Worm (Caenorhabditis elegans) whole organism, L1 larva: ENCODE measurements around the gene clec-165.
A peak's percentile ranks its signal among the peaks of the same experiment; 100 is the strongest.

Experiments used
- C16A3.4 ChIP-seq: fragments of 150-350 bp; optimal IDR thresholded peaks from 2 replicates; lab custom pipeline; 2014; ENCODE audit warnings: missing biosample characterization, missing genetic modification characterization
- F16B12.6 ChIP-seq: fragments of 150-350 bp; optimal IDR thresholded peaks from 2 replicates; lab custom pipeline; 2014; ENCODE audit warnings: missing biosample characterization, missing genetic modification characterization
- Y116A8C.19 ChIP-seq: sonication (generic microtip); optimal IDR thresholded peaks from 2 replicates; lab custom pipeline; 2016; ENCODE audit warnings: missing compliant biosample characterization, missing genetic modification characterization, borderline replicate concordance
- aha-1 ChIP-seq: fragments of 150-350 bp; optimal IDR thresholded peaks from 2 replicates; lab custom pipeline; 2014; ENCODE audit warnings: missing biosample characterization, missing genetic modification characterization
- alr-1 ChIP-seq: fragments of 200-800 bp; sonication (Bioruptor generic); optimal IDR thresholded peaks from 2 replicates; lab custom pipeline; 2018; ENCODE audit warnings: borderline replicate concordance, mild to moderate bottlenecking, missing genetic modification characterization, missing compliant biosample characterization
- aly-2 ChIP-seq: fragments of 150-350 bp; optimal IDR thresholded peaks from 2 replicates; lab custom pipeline; 2014; ENCODE audit warnings: missing biosample characterization, missing genetic modification characterization
- ama-1 ChIP-seq: fragments of 150-350 bp; optimal IDR thresholded peaks from 2 replicates; lab custom pipeline; 2014
- ceh-63 ChIP-seq: fragments of 200-800 bp; sonication (Bioruptor generic); optimal IDR thresholded peaks from 2 replicates; lab custom pipeline; 2018; ENCODE audit warnings: mild to moderate bottlenecking, missing genetic modification characterization, missing compliant biosample characterization
- ceh-88 ChIP-seq: fragments of 200-800 bp; sonication (Bioruptor generic); IDR thresholded peaks from 2 replicates; pipeline ENCODE4 v1.3.6; 2022; ENCODE audit warnings: missing genetic modification characterization, missing compliant biosample characterization
- ceh-90 ChIP-seq: sonication (generic microtip); optimal IDR thresholded peaks from 2 replicates; lab custom pipeline; 2016; ENCODE audit warnings: missing genetic modification characterization, missing compliant biosample characterization
- dpl-1 ChIP-seq, 3 experiments: fragments of 150-350 bp in 2 of 3; sonication (generic microtip) in 1 of 3; optimal IDR thresholded peaks; 2 replicates each; lab custom pipeline; 2014 to 2017; ENCODE audit warnings: missing biosample characterization in 3 of 3, missing genetic modification characterization in 3 of 3, missing genetic modification reagents in 3 of 3
- dsc-1 ChIP-seq: sonication (generic microtip); optimal IDR thresholded peaks from 2 replicates; lab custom pipeline; 2016; ENCODE audit warnings: mild to moderate bottlenecking, missing genetic modification characterization, missing compliant biosample characterization
- efl-3 ChIP-seq: fragments of 200-800 bp; sonication (Bioruptor generic); optimal IDR thresholded peaks from 2 replicates; lab custom pipeline; 2018; ENCODE audit warnings: mild to moderate bottlenecking, missing genetic modification characterization, missing compliant biosample characterization
- egl-13 ChIP-seq: sonication (generic microtip); optimal IDR thresholded peaks from 2 replicates; lab custom pipeline; 2016; ENCODE audit warnings: missing genotype, missing genetic modification reagents, missing genetic modification characterization, missing compliant biosample characterization
- elt-3 ChIP-seq, 6 experiments: fragments of 150-350 bp in 1 of 6; sonication (generic microtip); optimal IDR thresholded peaks; 2 replicates each; lab custom pipeline; 2017 to 2018; ENCODE audit warnings: missing biosample characterization in 6 of 6, missing genetic modification characterization in 6 of 6, inconsistent platforms in 1 of 6
- ets-5 ChIP-seq: fragments of 200-800 bp; sonication (Bioruptor generic); IDR thresholded peaks from 2 replicates; pipeline ENCODE4 v1.3.6; 2022; ENCODE audit warnings: missing genetic modification characterization, missing compliant biosample characterization
- fkh-4 ChIP-seq: sonication (generic microtip); optimal IDR thresholded peaks from 2 replicates; lab custom pipeline; 2016; ENCODE audit warnings: missing compliant biosample characterization, missing genetic modification characterization, borderline replicate concordance
- fkh-8 ChIP-seq: sonication (generic microtip); optimal IDR thresholded peaks from 2 replicates; lab custom pipeline; 2016; ENCODE audit warnings: mild to moderate bottlenecking, missing genetic modification characterization, missing compliant biosample characterization
- grh-1 ChIP-seq: fragments of 200-800 bp; sonication (Bioruptor generic); IDR thresholded peaks from 2 replicates; pipeline ENCODE4 v1.3.6; 2022; ENCODE audit warnings: missing genetic modification reagents, missing genetic modification characterization, missing compliant biosample characterization
- hlh-17 ChIP-seq: fragments of 200-800 bp; sonication (Bioruptor generic); optimal IDR thresholded peaks from 2 replicates; lab custom pipeline; 2018; ENCODE audit warnings: missing genetic modification characterization, mild to moderate bottlenecking, missing compliant biosample characterization, moderate library complexity, borderline replicate concordance
- hlh-4 ChIP-seq: sonication (generic microtip); optimal IDR thresholded peaks from 2 replicates; lab custom pipeline; 2016; ENCODE audit warnings: mild to moderate bottlenecking, missing genetic modification characterization, missing compliant biosample characterization
- irx-1 ChIP-seq: sonication (generic microtip); optimal IDR thresholded peaks from 2 replicates; lab custom pipeline; 2016; ENCODE audit warnings: missing genetic modification characterization, missing compliant biosample characterization
- lin-13 ChIP-seq: fragments of 150-350 bp; optimal IDR thresholded peaks from 2 replicates; lab custom pipeline; 2014; ENCODE audit warnings: missing biosample characterization, missing genetic modification reagents, missing genetic modification characterization
- lin-35 ChIP-seq, 2 experiments: fragments of 150-350 bp; optimal IDR thresholded peaks; 2 replicates each; lab custom pipeline; 2014; ENCODE audit warnings: missing biosample characterization in 2 of 2, missing genetic modification characterization in 2 of 2, missing genetic modification reagents in 2 of 2
- mab-9 ChIP-seq: fragments of 200-800 bp; sonication (Bioruptor generic); IDR thresholded peaks from 2 replicates; pipeline ENCODE4 v1.3.6; 2022; ENCODE audit warnings: missing genetic modification reagents, missing genetic modification characterization, missing compliant biosample characterization
- mef-2 ChIP-seq: fragments of 150-350 bp; optimal IDR thresholded peaks from 2 replicates; lab custom pipeline; 2014; ENCODE audit warnings: missing biosample characterization, missing genetic modification characterization
- nhr-237 ChIP-seq: fragments of 150-350 bp; optimal IDR thresholded peaks from 2 replicates; lab custom pipeline; 2014; ENCODE audit warnings: missing biosample characterization, missing genetic modification characterization
- nhr-71 ChIP-seq: sonication (generic microtip); optimal IDR thresholded peaks from 2 replicates; lab custom pipeline; 2016; ENCODE audit warnings: mild to moderate bottlenecking, missing genetic modification characterization, moderate library complexity, missing compliant biosample characterization
- nhr-84 ChIP-seq: sonication (generic microtip); optimal IDR thresholded peaks from 2 replicates; lab custom pipeline; 2017; ENCODE audit warnings: missing biosample characterization, missing genetic modification characterization
- nhr-85 ChIP-seq: sonication (generic microtip); peaks from one replicate; lab custom pipeline; 2016; ENCODE audit warnings: missing genetic modification characterization, inconsistent platforms, missing compliant biosample characterization
- nhr-90 ChIP-seq: sonication (generic microtip); optimal IDR thresholded peaks from 2 replicates; lab custom pipeline; 2016; ENCODE audit warnings: mild to moderate bottlenecking, missing genetic modification characterization, missing compliant biosample characterization; ENCODE audit not compliant: poor library complexity
- pag-3 ChIP-seq: sonication (generic microtip); optimal IDR thresholded peaks from 2 replicates; lab custom pipeline; 2017; ENCODE audit warnings: missing genetic modification characterization, mild to moderate bottlenecking, missing compliant biosample characterization, antibody characterized with exemption, borderline replicate concordance; ENCODE audit not compliant: insufficient read depth
- pax-3 ChIP-seq: fragments of 200-800 bp; sonication (Bioruptor generic); optimal IDR thresholded peaks from 2 replicates; lab custom pipeline; 2018; ENCODE audit warnings: mild to moderate bottlenecking, missing genetic modification characterization, moderate library complexity, missing compliant biosample characterization
- pqm-1 ChIP-seq: sonication (generic microtip); optimal IDR thresholded peaks from 3 replicates; lab custom pipeline; 2017; ENCODE audit warnings: missing biosample characterization, missing genetic modification characterization
- snpc-4 ChIP-seq: fragments of 150-350 bp; optimal IDR thresholded peaks from 2 replicates; lab custom pipeline; 2014; ENCODE audit warnings: missing biosample characterization, missing genetic modification characterization
- sup-37 ChIP-seq: fragments of 200-800 bp; sonication (Bioruptor generic); optimal IDR thresholded peaks from 2 replicates; lab custom pipeline; 2018; ENCODE audit warnings: mild to moderate bottlenecking, missing genetic modification characterization, missing compliant biosample characterization
- unc-62 ChIP-seq: fragments of 150-350 bp; optimal IDR thresholded peaks from 2 replicates; lab custom pipeline; 2014; ENCODE audit warnings: missing biosample characterization, missing genetic modification reagents, missing genetic modification characterization
- unc-86 ChIP-seq: sonication (generic microtip); optimal IDR thresholded peaks from 2 replicates; lab custom pipeline; 2016; ENCODE audit warnings: missing genetic modification characterization, missing compliant biosample characterization
- vab-15 ChIP-seq: sonication (generic microtip); optimal IDR thresholded peaks from 2 replicates; lab custom pipeline; 2017; ENCODE audit warnings: missing genotype, mild to moderate bottlenecking, missing genetic modification characterization, missing compliant biosample characterization
- xbp-1 ChIP-seq: sonication (generic microtip); optimal IDR thresholded peaks from 2 replicates; lab custom pipeline; 2016; ENCODE audit warnings: missing genetic modification characterization, missing compliant biosample characterization
- zip-4 ChIP-seq: fragments of 200-800 bp; sonication (Bioruptor generic); optimal IDR thresholded peaks from 2 replicates; lab custom pipeline; 2018; ENCODE audit warnings: mild to moderate bottlenecking, missing genetic modification characterization, moderate library complexity, missing compliant biosample characterization
- ztf-11 ChIP-seq, 2 experiments: sonication (generic microtip); optimal IDR thresholded peaks; 2 replicates each; lab custom pipeline; 2016 to 2017; ENCODE audit warnings: missing genetic modification characterization in 2 of 2, missing biosample characterization in 1 of 2, missing compliant biosample characterization in 1 of 2
- ztf-4 ChIP-seq: fragments of 150-350 bp; optimal IDR thresholded peaks from 2 replicates; lab custom pipeline; 2014; ENCODE audit warnings: missing biosample characterization, missing genetic modification characterization

The clec-165 gene

ce11 chrIV:1274583-1274982, 27.9 kb upstream of the clec-165 start, which contains the start of gene C09E9.1 (continued):
- TF ChIP-seq nhr-90 (tag; lab: Kevin White, UChicago) = peak; percentile 4
- TF ChIP-seq aly-2 = no peak
- TF ChIP-seq fkh-8 (tag; lab: Kevin White, UChicago) = peak; percentile 85
- peak in 1 of 6 experiments; percentile 59 for TF ChIP-seq elt-3 (tag; optimal IDR thresholded peaks at IDR 0.05; lab: Kevin White, UChicago)
- no peak for TF ChIP-seq ceh-88 (GFP tag; lab: Robert Waterston, UW)
- TF ChIP-seq vab-15 = no peak
- TF ChIP-seq nhr-237 (tag; lab: Kevin White, UChicago) = no peak
- no peak for TF ChIP-seq ceh-90 (tag; lab: Kevin White, UChicago)
- TF ChIP-seq xbp-1 (tag; lab: Kevin White, UChicago) = peak; percentile 59
- TF ChIP-seq C16A3.4 (tag; lab: Kevin White, UChicago) = no peak
- TF ChIP-seq fkh-4 = no peak
- TF ChIP-seq irx-1 (tag; lab: Kevin White, UChicago) = peak; percentile 38
- peak; percentile 7 for TF ChIP-seq pax-3 (tag; lab: Kevin White, UChicago)
- no peak for TF ChIP-seq nhr-84 (tag; lab: Kevin White, UChicago)
- TF ChIP-seq ztf-4 (tag; lab: Kevin White, UChicago) = peak; percentile 1
- TF ChIP-seq nhr-85 (tag; lab: Kevin White, UChicago) = no peak
- TF ChIP-seq F16B12.6 = peak; percentile 14
- no peak for TF ChIP-seq aha-1 (tag; lab: Kevin White, UChicago)
- no peak for TF ChIP-seq sup-37 (GFP tag; lab: Kevin White, UChicago)
- TF ChIP-seq hlh-4 (tag; lab: Kevin White, UChicago) = no peak
- TF ChIP-seq pag-3 (tag; lab: Kevin White, UChicago) = no peak
- TF ChIP-seq snpc-4 (tag; lab: Kevin White, UChicago) = peak; percentile 43
- TF ChIP-seq unc-86 (tag; lab: Kevin White, UChicago) = peak; percentile 77
- peak; percentile 72 for TF ChIP-seq egl-13 (tag; lab: Kevin White, UChicago)
- TF ChIP-seq dpl-1 (GFP tag; optimal IDR thresholded peaks at IDR 0.05; lab: Kevin White, UChicago) = peak; percentile 80 to 88 (median 80)
- TF ChIP-seq ceh-63 (GFP tag; lab: Kevin White, UChicago) = no peak
- TF ChIP-seq ama-1 (lab: Kevin White, UChicago) = peak; percentile 24
- no peak for TF ChIP-seq alr-1 (tag; lab: Kevin White, UChicago)
- peak; percentile 86 to 92 for TF ChIP-seq lin-35 (GFP tag; optimal IDR thresholded peaks at IDR 0.05; lab: Kevin White, UChicago)
- TF ChIP-seq hlh-17 (GFP tag; lab: Kevin White, UChicago) = no peak
- TF ChIP-seq lin-13 (GFP tag; lab: Kevin White, UChicago) = peak; percentile 52
- peak in 1 of 2 experiments; percentile 24 for TF ChIP-seq ztf-11 (tag; optimal IDR thresholded peaks at IDR 0.05; lab: Kevin White, UChicago)
- TF ChIP-seq efl-3 (GFP tag; lab: Kevin White, UChicago) = no peak
- TF ChIP-seq pqm-1 (tag; lab: Kevin White, UChicago) = no peak
- no peak for TF ChIP-seq Y116A8C.19 (tag; lab: Kevin White, UChicago)
- no peak for TF ChIP-seq dsc-1 (tag; lab: Kevin White, UChicago)
- TF ChIP-seq grh-1 (GFP tag; lab: Robert Waterston, UW) = no peak
- TF ChIP-seq mab-9 (GFP tag; lab: Robert Waterston, UW) = peak; percentile 36; the same call in 1 of the 2 replicates
- TF ChIP-seq ets-5 (GFP tag; lab: Robert Waterston, UW) = no peak
- no peak for TF ChIP-seq mef-2 (tag; lab: Kevin White, UChicago)
- TF ChIP-seq unc-62 (GFP tag; lab: Kevin White, UChicago) = no peak
- TF ChIP-seq zip-4 (GFP tag; lab: Kevin White, UChicago) = peak; percentile 30
- peak; percentile 88 for TF ChIP-seq nhr-71
